Fruit fly (Drosophila melanogaster): ENCODE data around the gene CG13116.

Gene CG13116

DNA sequence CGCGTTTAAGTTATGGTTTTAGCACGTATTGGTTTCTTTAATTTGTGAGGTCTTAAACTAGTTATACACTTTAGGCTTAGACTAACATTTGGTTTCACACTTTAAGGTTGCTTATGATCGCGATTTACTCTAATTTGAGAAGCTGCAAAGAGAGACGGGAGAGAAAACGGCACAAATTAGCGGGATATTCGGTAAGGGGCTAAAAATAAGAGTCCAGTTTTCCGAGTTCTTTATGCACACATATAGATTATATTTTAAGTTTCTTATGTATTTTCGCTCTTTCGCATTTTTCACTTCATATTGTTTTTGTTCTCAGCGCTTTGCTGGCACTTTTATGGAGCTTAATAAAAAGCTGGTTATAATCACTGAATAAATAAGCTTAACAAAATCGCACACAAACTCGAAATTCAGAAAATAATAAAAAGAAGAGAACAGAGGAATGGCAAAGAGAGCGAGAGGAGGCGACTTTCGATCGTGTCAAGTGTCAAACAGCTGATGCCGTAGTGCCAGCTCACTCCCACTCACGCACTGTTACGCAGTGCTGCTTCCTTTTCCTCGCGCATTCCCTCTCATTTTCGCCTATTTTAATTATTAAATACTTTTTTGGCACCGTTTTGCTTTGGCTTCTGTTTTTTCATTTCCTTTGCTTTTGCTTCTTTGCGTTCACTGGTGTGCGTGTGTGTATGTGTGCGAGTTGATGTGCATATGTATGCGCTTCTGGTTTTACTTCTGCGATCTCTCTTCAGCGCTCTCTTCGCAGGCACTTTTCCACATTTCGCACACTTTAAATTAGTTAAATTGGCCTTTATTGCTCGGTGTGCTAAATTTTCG, 31.4 kb upstream of the CG13116 start (continued):
- TF ChIP-seq hkb (optimal IDR thresholded peaks at IDR 0.05) (no peak), hkb (GFP tag; IDR thresholded peaks at IDR 0.05) (peak; percentile 18; the same call in 1 of the 2 replicates), Fer3 (tag; optimal IDR thresholded peaks at IDR 0.05) (no peak), eve (GFP tag; optimal IDR thresholded peaks at IDR 0.05) (peak in 1 of 2 experiments; percentile 48), CG30431 (GFP tag; optimal IDR thresholded peaks at IDR 0.05) (no peak), da (GFP tag; optimal IDR thresholded peaks at IDR 0.05) (no peak), CG10321 (GFP tag; IDR thresholded peaks at IDR 0.05) (peak; percentile 88), Trl (optimal IDR thresholded peaks at IDR 0.05) (peak; percentile 25 to 76), Trl (GFP tag; optimal IDR thresholded peaks at IDR 0.05) (no peak), gsb-n (tag; optimal IDR thresholded peaks at IDR 0.05) (no peak), B-H2 (GFP tag; optimal IDR thresholded peaks at IDR 0.05) (no peak), mirr (GFP tag; optimal IDR thresholded peaks at IDR 0.05) (peak; percentile 14), CoRest (tag; optimal IDR thresholded peaks at IDR 0.05) (no peak), ap (GFP tag; IDR thresholded peaks at IDR 0.05) (no peak), bcd (GFP tag; optimal IDR thresholded peaks at IDR 0.05) (peak; percentile 5), CG6765 (GFP tag; optimal IDR thresholded peaks at IDR 0.05) (no peak), fd96Cb (tag; optimal IDR thresholded peaks at IDR 0.05) (no peak), cad (GFP tag; optimal IDR thresholded peaks at IDR 0.05) (peak; percentile 23), nerfin-2 (GFP tag; IDR thresholded peaks at IDR 0.05; ENCODE audit: partially characterized antibody) (no peak), jumu (GFP tag; optimal IDR thresholded peaks at IDR 0.05) (no peak), Chrac-16 (GFP tag; optimal IDR thresholded peaks at IDR 0.05) (no peak), corto (GFP tag; optimal IDR thresholded peaks at IDR 0.05) (peak; percentile 74), CG2678 (tag; optimal IDR thresholded peaks at IDR 0.05) (peak; percentile 19), CG4617 (GFP tag; optimal IDR thresholded peaks at IDR 0.05; ENCODE audit: borderline replicate concordance) (no peak), lola (GFP tag; optimal IDR thresholded peaks at IDR 0.05) (peak in 1 of 3 experiments; percentile 29), Hand (GFP tag; optimal IDR thresholded peaks at IDR 0.05) (no peak), psq (GFP tag; optimal IDR thresholded peaks at IDR 0.05) (peak; percentile 69), ems (GFP tag; optimal IDR thresholded peaks at IDR 0.05) (no peak), Blimp-1 (GFP tag; optimal IDR thresholded peaks at IDR 0.05) (no peak), NfI (GFP tag; optimal IDR thresholded peaks at IDR 0.05) (no peak), CG16779 (GFP tag; IDR thresholded peaks at IDR 0.05) (no peak), ara (GFP tag; IDR thresholded peaks at IDR 0.05) (no peak), Dll (GFP tag; IDR thresholded peaks at IDR 0.05; ENCODE audit: partially characterized antibody) (no peak), D (optimal IDR thresholded peaks at IDR 0.05) (no peak), D (GFP tag; optimal IDR thresholded peaks at IDR 0.05) (no peak), CG11696 (GFP tag; IDR thresholded peaks at IDR 0.05) (no peak), Dip2 (GFP tag; IDR thresholded peaks at IDR 0.05) (no peak), CG3847 (GFP tag; IDR thresholded peaks at IDR 0.05) (no peak), nau (GFP tag; optimal IDR thresholded peaks at IDR 0.05) (peak; percentile 7), Med (GFP tag) (peak; percentile 82), ham (GFP tag; IDR thresholded peaks at IDR 0.05) (no peak), CG7556 (GFP tag; optimal IDR thresholded peaks at IDR 0.05) (peak; percentile 1), Hmr (GFP tag; optimal IDR thresholded peaks at IDR 0.05) (peak; percentile 30), CG13296 (GFP tag; optimal IDR thresholded peaks at IDR 0.05) (peak; percentile 26), CG6654 (GFP tag; optimal IDR thresholded peaks at IDR 0.05) (no peak), CG1832 (GFP tag; optimal IDR thresholded peaks at IDR 0.05) (peak; percentile 78), zfh2 (GFP tag; optimal IDR thresholded peaks at IDR 0.05) (no peak), B-H1 (GFP tag; IDR thresholded peaks at IDR 0.05) (no peak), Abd-B (GFP tag; optimal IDR thresholded peaks at IDR 0.05) (no peak), CG17568 (GFP tag; optimal IDR thresholded peaks at IDR 0.05) (peak; percentile 17)
